Worm (Caenorhabditis elegans) whole organism, L3 larva: ENCODE results near the gene tin-9.1.

Experiments
- R02D3.7 ChIP-seq: fragments of 150-350 bp; optimal IDR thresholded peaks from 2 replicates; lab custom pipeline; 2014; ENCODE audit warnings: missing biosample characterization, missing genetic modification characterization
- ZK546.5 ChIP-seq: sonication (generic microtip); optimal IDR thresholded peaks from 2 replicates; lab custom pipeline; 2017; ENCODE audit warnings: missing biosample characterization, missing genetic modification characterization
- aly-2 ChIP-seq: fragments of 150-350 bp; optimal IDR thresholded peaks from 2 replicates; lab custom pipeline; 2014; ENCODE audit warnings: missing biosample characterization, missing genetic modification characterization
- ama-1 ChIP-seq: fragments of 150-350 bp; optimal IDR thresholded peaks from 2 replicates; lab custom pipeline; 2018
- ceh-16 ChIP-seq: sonication (generic microtip); optimal IDR thresholded peaks from 2 replicates; lab custom pipeline; 2017; ENCODE audit warnings: missing biosample characterization, missing genetic modification characterization
- daf-12 ChIP-seq: fragments of 150-350 bp; optimal IDR thresholded peaks from 2 replicates; lab custom pipeline; 2014; ENCODE audit warnings: missing biosample characterization, missing genetic modification reagents, missing genetic modification characterization
- egl-27 ChIP-seq: sonication (generic microtip); optimal IDR thresholded peaks from 4 replicates; lab custom pipeline; 2017; ENCODE audit warnings: missing biosample characterization, missing genetic modification reagents, missing genetic modification characterization
- egl-5 ChIP-seq: fragments of 150-350 bp; optimal IDR thresholded peaks from 2 replicates; lab custom pipeline; 2017; ENCODE audit warnings: missing biosample characterization, missing genetic modification reagents, missing genetic modification characterization, inconsistent platforms
- elt-1 ChIP-seq: fragments of 150-350 bp; optimal IDR thresholded peaks from 2 replicates; lab custom pipeline; 2014; ENCODE audit warnings: missing biosample characterization, missing genetic modification characterization
- elt-2 ChIP-seq: sonication (generic microtip); optimal IDR thresholded peaks from 2 replicates; lab custom pipeline; 2016; ENCODE audit warnings: missing genetic modification reagents, mild to moderate bottlenecking, missing genetic modification characterization, missing compliant biosample characterization
- fkh-2 ChIP-seq: fragments of 150-350 bp; optimal IDR thresholded peaks from 2 replicates; lab custom pipeline; 2014; ENCODE audit warnings: missing biosample characterization, missing genetic modification reagents, missing genetic modification characterization
- hmg-11 ChIP-seq: sonication (generic microtip); optimal IDR thresholded peaks from 2 replicates; lab custom pipeline; 2016; ENCODE audit warnings: missing genetic modification characterization, missing compliant biosample characterization
- lin-15B ChIP-seq: fragments of 150-350 bp; optimal IDR thresholded peaks from 2 replicates; lab custom pipeline; 2014; ENCODE audit warnings: missing biosample characterization, missing genetic modification characterization
- lin-39 ChIP-seq: fragments of 150-350 bp; optimal IDR thresholded peaks from 2 replicates; lab custom pipeline; 2018; ENCODE audit warnings: missing biosample characterization, missing genetic modification reagents, missing genetic modification characterization
- lsy-12 ChIP-seq: sonication (generic microtip); optimal IDR thresholded peaks from 2 replicates; lab custom pipeline; 2016; ENCODE audit warnings: mild to moderate bottlenecking, missing genetic modification characterization, missing compliant biosample characterization
- mdl-1 ChIP-seq: fragments of 150-350 bp; optimal IDR thresholded peaks from 2 replicates; lab custom pipeline; 2014; ENCODE audit warnings: missing biosample characterization, missing genetic modification characterization
- nfya-1 ChIP-seq: sonication (generic microtip); optimal IDR thresholded peaks from 2 replicates; lab custom pipeline; 2017; ENCODE audit warnings: missing genetic modification characterization, mild to moderate bottlenecking, missing compliant biosample characterization, antibody characterized with exemption, moderate library complexity; ENCODE audit not compliant: insufficient read depth
- nhr-11 ChIP-seq: fragments of 150-350 bp; optimal IDR thresholded peaks from 2 replicates; lab custom pipeline; 2014; ENCODE audit warnings: missing biosample characterization, missing genetic modification characterization
- nhr-12 ChIP-seq: fragments of 150-350 bp; optimal IDR thresholded peaks from 2 replicates; lab custom pipeline; 2014; ENCODE audit warnings: missing biosample characterization, missing genetic modification characterization
- nhr-23 ChIP-seq: fragments of 150-350 bp; optimal IDR thresholded peaks from 2 replicates; lab custom pipeline; 2014; ENCODE audit warnings: missing biosample characterization, missing genetic modification reagents, missing genetic modification characterization
- nhr-237 ChIP-seq: fragments of 150-350 bp; optimal IDR thresholded peaks from 2 replicates; lab custom pipeline; 2014; ENCODE audit warnings: missing biosample characterization, missing genetic modification characterization
- nhr-25 ChIP-seq: sonication (generic microtip); optimal IDR thresholded peaks from 2 replicates; lab custom pipeline; 2017; ENCODE audit warnings: missing biosample characterization, missing genetic modification characterization
- nhr-43 ChIP-seq: sonication (generic microtip); optimal IDR thresholded peaks from 2 replicates; lab custom pipeline; 2016; ENCODE audit warnings: mild to moderate bottlenecking, missing genetic modification characterization, missing compliant biosample characterization; ENCODE audit not compliant: poor library complexity, severe bottlenecking
- nhr-67 ChIP-seq: fragments of 150-350 bp; optimal IDR thresholded peaks from 2 replicates; lab custom pipeline; 2014; ENCODE audit warnings: missing biosample characterization, missing genetic modification characterization
- nhr-76 ChIP-seq: fragments of 150-350 bp; sonication (generic microtip); optimal IDR thresholded peaks from 5 replicates; lab custom pipeline; 2014; ENCODE audit warnings: missing biosample characterization, missing genetic modification characterization
- nhr-77 ChIP-seq: fragments of 150-350 bp; optimal IDR thresholded peaks from 2 replicates; lab custom pipeline; 2014; ENCODE audit warnings: missing biosample characterization, missing genetic modification characterization
- pqm-1 ChIP-seq: fragments of 150-350 bp; optimal IDR thresholded peaks from 2 replicates; lab custom pipeline; 2017; ENCODE audit warnings: missing biosample characterization, missing genetic modification characterization, inconsistent platforms
- sea-2 ChIP-seq: fragments of 150-350 bp; sonication (generic microtip); optimal IDR thresholded peaks from 4 replicates; lab custom pipeline; 2014; ENCODE audit warnings: missing biosample characterization, missing genetic modification reagents, missing genetic modification characterization
- skn-1 ChIP-seq: fragments of 150-350 bp; optimal IDR thresholded peaks from 2 replicates; lab custom pipeline; 2014; ENCODE audit warnings: missing biosample characterization, missing genetic modification characterization
- snpc-4 ChIP-seq: fragments of 150-350 bp; optimal IDR thresholded peaks from 2 replicates; lab custom pipeline; 2014; ENCODE audit warnings: missing biosample characterization, missing genetic modification characterization
- unc-39 ChIP-seq: sonication (generic microtip); optimal IDR thresholded peaks from 4 replicates; lab custom pipeline; 2017; ENCODE audit warnings: missing biosample characterization, missing genetic modification characterization
- unc-62 ChIP-seq: fragments of 150-350 bp; sonication (generic microtip); optimal IDR thresholded peaks from 4 replicates; lab custom pipeline; 2014; ENCODE audit warnings: missing biosample characterization, missing genetic modification reagents, missing genetic modification characterization
- zag-1 ChIP-seq: fragments of 150-350 bp; optimal IDR thresholded peaks from 2 replicates; lab custom pipeline; 2014; ENCODE audit warnings: missing biosample characterization, missing genetic modification characterization
- ztf-11 ChIP-seq: fragments of 150-350 bp; optimal IDR thresholded peaks from 2 replicates; lab custom pipeline; 2014; ENCODE audit warnings: missing biosample characterization, missing genetic modification characterization
- ztf-4 ChIP-seq: fragments of 150-350 bp; optimal IDR thresholded peaks from 2 replicates; lab custom pipeline; 2014; ENCODE audit warnings: missing biosample characterization, missing genetic modification characterization

Gene tin-9.1

DNA sequence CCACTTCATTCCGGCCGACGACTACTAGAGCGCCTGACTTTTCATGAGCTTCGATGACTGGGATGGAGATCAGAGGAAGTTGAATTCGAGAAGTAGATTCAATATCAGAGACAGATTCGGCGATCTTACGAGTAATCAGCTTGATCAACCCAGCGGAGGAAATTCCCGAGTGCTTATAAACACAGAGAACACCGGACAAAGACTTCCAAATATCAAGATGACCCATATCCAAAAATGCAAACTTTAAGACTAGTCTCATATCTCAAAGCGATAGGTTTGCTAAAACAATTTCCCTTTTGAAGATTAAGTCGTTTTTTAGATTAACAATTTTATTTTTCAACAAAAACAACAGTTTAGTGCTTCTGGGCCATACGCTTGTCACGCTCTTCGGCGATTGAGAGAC lies 39.0 kb upstream of the tin-9.1 start, which contains the start of gene Y43B11AR.3:
TSS of gene Y43B11AR.3 (minus strand) at position 335 of the 403 bp plus-strand sequence.
- TF ChIP-seq ama-1 (lab: Kevin White, UChicago) (peak; percentile 12), ztf-4 (tag; lab: Kevin White, UChicago) (no peak), nhr-12 (tag; lab: Kevin White, UChicago) (peak; percentile 19), nhr-25 (tag; lab: Kevin White, UChicago) (peak; percentile 10), elt-2 (peak; percentile 25), fkh-2 (no peak)

DNA sequence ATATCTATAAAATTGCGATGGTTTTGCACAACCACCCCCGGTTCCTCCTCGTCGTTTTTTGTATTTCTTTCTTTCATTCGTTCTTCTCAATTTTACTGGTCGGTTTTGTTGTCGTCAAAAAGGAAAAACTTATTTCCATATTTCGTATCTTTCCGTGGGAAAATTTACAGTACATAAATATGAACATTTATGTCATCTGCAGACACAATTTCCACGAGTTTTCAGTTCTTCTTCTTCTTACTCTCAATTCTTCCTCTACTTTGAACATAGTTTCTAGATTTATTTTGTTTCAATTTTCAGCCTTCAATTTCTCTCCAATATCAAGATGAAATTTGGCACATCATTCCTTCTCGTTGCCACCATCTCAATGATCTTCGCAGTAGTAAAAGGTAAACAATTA lies 36.8 kb upstream of the tin-9.1 start, which contains the start of gene Y43B11AR.1:
TSS of gene Y43B11AR.1 (plus strand) at position 301 of the 400 bp plus-strand sequence.
- no peak for TF ChIP-seq daf-12 (tag; lab: Kevin White, UChicago)
- no peak for TF ChIP-seq nhr-237 (tag; lab: Kevin White, UChicago)
- no peak for TF ChIP-seq sea-2 (GFP tag; lab: Kevin White, UChicago)
- TF ChIP-seq unc-39 (tag; lab: Kevin White, UChicago) = no peak
- no peak for TF ChIP-seq nhr-76
- TF ChIP-seq R02D3.7 (tag; lab: Kevin White, UChicago) = no peak
- no peak for TF ChIP-seq ceh-16 (tag; lab: Kevin White, UChicago)
- no peak for TF ChIP-seq snpc-4
- no peak for TF ChIP-seq nhr-67 (tag; lab: Kevin White, UChicago)
- TF ChIP-seq nfya-1 (tag; lab: Kevin White, UChicago) = no peak
- no peak for TF ChIP-seq elt-1 (tag; lab: Kevin White, UChicago)
- TF ChIP-seq zag-1 (tag; lab: Kevin White, UChicago) = no peak
- TF ChIP-seq unc-62 (GFP tag; lab: Kevin White, UChicago) = no peak
- no peak for TF ChIP-seq nhr-23 (tag; lab: Kevin White, UChicago)
- no peak for TF ChIP-seq egl-5 (tag; lab: Kevin White, UChicago)
- TF ChIP-seq lin-15B = no peak
- TF ChIP-seq nhr-25 (tag; lab: Kevin White, UChicago) = no peak
- no peak for TF ChIP-seq nhr-11 (tag; lab: Kevin White, UChicago)
- TF ChIP-seq egl-27 (tag; lab: Kevin White, UChicago) = no peak
- TF ChIP-seq lin-39 = no peak

- TF ChIP-seq snpc-4 (no peak), egl-5 (tag; lab: Kevin White, UChicago) (no peak), nhr-67 (tag; lab: Kevin White, UChicago) (no peak), pqm-1 (no peak), lin-39 (no peak), nhr-23 (tag; lab: Kevin White, UChicago) (no peak), zag-1 (tag; lab: Kevin White, UChicago) (no peak), nfya-1 (tag; lab: Kevin White, UChicago) (no peak), nhr-77 (tag; lab: Kevin White, UChicago) (no peak), ZK546.5 (tag; lab: Kevin White, UChicago) (no peak), mdl-1 (tag; lab: Kevin White, UChicago) (no peak), nhr-43 (tag; lab: Kevin White, UChicago) (no peak), daf-12 (tag; lab: Kevin White, UChicago) (no peak), nhr-11 (tag; lab: Kevin White, UChicago) (no peak), aly-2 (no peak), elt-1 (tag; lab: Kevin White, UChicago) (no peak), nhr-237 (tag; lab: Kevin White, UChicago) (no peak), ztf-4 (tag; lab: Kevin White, UChicago) (no peak), hmg-11 (no peak), ceh-16 (tag; lab: Kevin White, UChicago) (no peak)
- TF ChIP-seq, all 47 proteins: peak for 0
Observed at ce11 chrIV:7075063-7075462, 30.7 kb upstream of the tin-9.1 start, which contains the start of gene srg-50. Gene srg-50, minus strand, starts transcription at chrIV:7075163.

- no peak for TF ChIP-seq lsy-12 (tag; lab: Kevin White, UChicago)
- TF ChIP-seq ama-1 (lab: Kevin White, UChicago) = no peak
- no peak for TF ChIP-seq nhr-25 (tag; lab: Kevin White, UChicago)
- TF ChIP-seq skn-1 (tag; lab: Kevin White, UChicago) = no peak
- no peak for TF ChIP-seq ztf-11 (tag; lab: Kevin White, UChicago)
- no peak for TF ChIP-seq egl-27 (tag; lab: Kevin White, UChicago)
Observed at ce11 chrIV:7072110-7072509, 27.7 kb upstream of the tin-9.1 start, which contains the start of gene srg-48. Gene srg-48, plus strand, starts transcription at chrIV:7072410.
